Fruit fly (Drosophila melanogaster): ENCODE data around the gene Strump.
A peak's percentile ranks its signal among the peaks of the same experiment; 100 is the strongest.

Strump gene

DNA sequence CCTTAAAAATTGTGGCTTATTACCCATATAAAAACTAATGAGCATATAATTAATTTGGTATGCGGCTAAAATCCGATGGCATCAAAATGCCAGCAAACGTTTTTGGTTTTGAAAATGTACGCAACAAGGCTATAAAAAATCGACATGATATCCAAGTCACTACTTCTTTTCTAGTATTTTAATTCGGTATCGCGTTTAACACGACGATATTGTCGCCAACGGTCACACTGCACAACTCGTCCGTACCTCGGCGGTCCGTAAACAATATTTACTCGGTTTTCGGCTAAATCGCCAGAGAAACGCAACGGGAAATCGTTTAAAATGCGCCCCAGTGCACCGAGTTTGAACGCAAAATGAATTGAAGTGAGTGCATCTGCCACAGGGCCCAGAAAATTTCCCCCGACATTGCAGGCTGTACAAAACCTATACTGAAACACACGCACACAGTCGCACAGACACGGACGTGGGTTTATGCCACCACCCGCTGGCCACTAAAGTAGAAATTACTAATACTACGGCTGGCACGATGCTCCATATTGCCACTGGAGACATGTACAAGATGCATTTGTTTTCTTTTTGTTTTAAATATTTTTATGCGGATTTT, 8.7 kb upstream of the Strump start, which contains the start of gene Taf4 (continued):
- no peak for TF ChIP-seq Asciz (GFP tag; optimal IDR thresholded peaks at IDR 0.05)
- no peak for TF ChIP-seq sima (GFP tag; optimal IDR thresholded peaks at IDR 0.05)
- no peak for TF ChIP-seq Abd-B (GFP tag; optimal IDR thresholded peaks at IDR 0.05)
- no peak for TF ChIP-seq al (GFP tag; IDR thresholded peaks at IDR 0.05)
- no peak for TF ChIP-seq row (GFP tag; IDR thresholded peaks at IDR 0.05)
- TF ChIP-seq vvl (GFP tag; IDR thresholded peaks at IDR 0.05): no peak
- TF ChIP-seq exex (tag; optimal IDR thresholded peaks at IDR 0.05): no peak
- TF ChIP-seq Nf-YB (GFP tag; optimal IDR thresholded peaks at IDR 0.05): no peak
- no peak for TF ChIP-seq Ravus (GFP tag; IDR thresholded peaks at IDR 0.05)
- TF ChIP-seq crp (GFP tag; optimal IDR thresholded peaks at IDR 0.05): no peak
- TF ChIP-seq CG5245 (GFP tag; optimal IDR thresholded peaks at IDR 0.05): no peak
- TF ChIP-seq Mrtf (GFP tag; IDR thresholded peaks at IDR 0.05): no peak
- TF ChIP-seq CG12659 (GFP tag; optimal IDR thresholded peaks at IDR 0.05): no peak
- no peak for TF ChIP-seq stwl (tag; optimal IDR thresholded peaks at IDR 0.05)
- TF ChIP-seq CG13296 (GFP tag; optimal IDR thresholded peaks at IDR 0.05): no peak
- TF ChIP-seq CG9609 (GFP tag; optimal IDR thresholded peaks at IDR 0.05): no peak
- no peak for TF ChIP-seq CG34376 (GFP tag; optimal IDR thresholded peaks at IDR 0.05)
- peak; percentile 43 for TF ChIP-seq CG9797 (GFP tag; optimal IDR thresholded peaks at IDR 0.05)
- TF ChIP-seq oc (tag; optimal IDR thresholded peaks at IDR 0.05): no peak
- TF ChIP-seq gem (tag; optimal IDR thresholded peaks at IDR 0.05): no peak
- TF ChIP-seq crol (GFP tag; IDR thresholded peaks at IDR 0.05): peak; percentile 84
- no peak for TF ChIP-seq Ets97D (GFP tag; optimal IDR thresholded peaks at IDR 0.05)
- no peak for TF ChIP-seq CG6813 (GFP tag; optimal IDR thresholded peaks at IDR 0.05)
- no peak for TF ChIP-seq wek (GFP tag; optimal IDR thresholded peaks at IDR 0.05)
- no peak for TF ChIP-seq CG13894 (tag; optimal IDR thresholded peaks at IDR 0.05)
- TF ChIP-seq Sin3A (optimal IDR thresholded peaks at IDR 0.05): no peak
- TF ChIP-seq Dbx (GFP tag; IDR thresholded peaks at IDR 0.05): no peak
- TF ChIP-seq Blimp-1 (GFP tag; optimal IDR thresholded peaks at IDR 0.05): no peak
- no peak for TF ChIP-seq grn (GFP tag; optimal IDR thresholded peaks at IDR 0.05)
- no peak for TF ChIP-seq CG6689 (GFP tag; IDR thresholded peaks at IDR 0.05)
- no peak for TF ChIP-seq rib (GFP tag; IDR thresholded peaks at IDR 0.05)
- TF ChIP-seq ttk (GFP tag; IDR thresholded peaks at IDR 0.05): no peak
- peak; percentile 46 for TF ChIP-seq ac (GFP tag; optimal IDR thresholded peaks at IDR 0.05)
- 0 out of 3 replicates have a peak, but pooled peaks have one; percentile 6 for TF ChIP-seq CG34224 (GFP tag; IDR thresholded peaks at IDR 0.05; ENCODE audit: partially characterized antibody)
- peak; percentile 91 for TF ChIP-seq cg (GFP tag; optimal IDR thresholded peaks at IDR 0.05)
- peak; percentile 75 for TF ChIP-seq gfzf (GFP tag; optimal IDR thresholded peaks at IDR 0.05)
- no peak for TF ChIP-seq ind (GFP tag; optimal IDR thresholded peaks at IDR 0.05)
- no peak for TF ChIP-seq vnd (GFP tag; IDR thresholded peaks at IDR 0.05; ENCODE audit: partially characterized antibody)
- no peak for TF ChIP-seq Med (GFP tag)
- TF ChIP-seq bcd (GFP tag; optimal IDR thresholded peaks at IDR 0.05): no peak
- TF ChIP-seq CG10267 (tag; optimal IDR thresholded peaks at IDR 0.05): no peak
- TF ChIP-seq h (optimal IDR thresholded peaks at IDR 0.05): no peak
- no peak for TF ChIP-seq z (GFP tag; IDR thresholded peaks at IDR 0.05)
- TF ChIP-seq CG4360 (GFP tag; IDR thresholded peaks at IDR 0.05): no peak
- TF ChIP-seq kay (GFP tag; optimal IDR thresholded peaks at IDR 0.05): no peak
- no peak for TF ChIP-seq CG12942 (GFP tag; optimal IDR thresholded peaks at IDR 0.05)
- no peak for TF ChIP-seq CG8924 (tag; optimal IDR thresholded peaks at IDR 0.05)
- TF ChIP-seq E2f1 (GFP tag; IDR thresholded peaks at IDR 0.05): no peak
- TF ChIP-seq CG18599 (GFP tag; optimal IDR thresholded peaks at IDR 0.05): no peak
- no peak for TF ChIP-seq ara (GFP tag; IDR thresholded peaks at IDR 0.05)
- TF ChIP-seq CG9727 (GFP tag; optimal IDR thresholded peaks at IDR 0.05): no peak
